Fruit fly (Drosophila melanogaster) whole organism, prepupa: Measurements from ENCODE around the gene JMJD5.

Source experiments
- CG10669 ChIP-seq: fragments of 200-800 bp; sonication (Bioruptor generic); optimal IDR thresholded peaks from 3 replicates; lab custom pipeline; 2018; ENCODE audit warnings: missing biosample characterization, mild to moderate bottlenecking, missing genetic modification characterization, moderate library complexity
- CG11294 ChIP-seq: fragments of 200-800 bp; sonication (Bioruptor generic); IDR thresholded peaks from 2 replicates; pipeline ENCODE4 v1.3.6; 2022; ENCODE audit warnings: missing biosample characterization, missing genetic modification characterization
- CG11762 ChIP-seq: fragments of 200-800 bp; sonication (Bioruptor generic); optimal IDR thresholded peaks from 3 replicates; lab custom pipeline; 2016; ENCODE audit warnings: missing biosample characterization, missing genetic modification characterization; ENCODE audit not compliant: insufficient read depth
- CG16779 ChIP-seq: fragments of 200-800 bp; sonication (Bioruptor generic); optimal IDR thresholded peaks from 3 replicates; lab custom pipeline; 2017; ENCODE audit warnings: missing biosample characterization, mild to moderate bottlenecking, missing genetic modification characterization
- CG3032 ChIP-seq: fragments of 200-800 bp; optimal IDR thresholded peaks from 2 replicates; lab custom pipeline; 2019; ENCODE audit warnings: missing biosample characterization, mild to moderate bottlenecking, missing genetic modification characterization, moderate library complexity
- CG31627 ChIP-seq: fragments of 200-800 bp; sonication (Bioruptor generic); optimal IDR thresholded peaks from 3 replicates; lab custom pipeline; 2016; ENCODE audit warnings: missing biosample characterization, missing genetic modification characterization
- CG32006 ChIP-seq: fragments of 200-800 bp; sonication (Bioruptor generic); optimal IDR thresholded peaks from 3 replicates; lab custom pipeline; 2017; ENCODE audit warnings: missing biosample characterization, mild to moderate bottlenecking, missing genetic modification characterization
- CG34406 ChIP-seq: fragments of 200-800 bp; sonication (Bioruptor generic); optimal IDR thresholded peaks from 3 replicates; lab custom pipeline; 2016; ENCODE audit warnings: missing biosample characterization, missing genetic modification characterization
- CG3919 ChIP-seq: fragments of 200-800 bp; sonication (Bioruptor generic); optimal IDR thresholded peaks from 3 replicates; lab custom pipeline; 2016; ENCODE audit warnings: missing biosample characterization, missing genetic modification characterization
- CG4318 ChIP-seq: fragments of 200-800 bp; sonication (Bioruptor generic); optimal IDR thresholded peaks from 3 replicates; lab custom pipeline; 2017; ENCODE audit warnings: missing biosample characterization, mild to moderate bottlenecking, missing genetic modification characterization
- CG6276 ChIP-seq: fragments of 200-800 bp; sonication (Bioruptor generic); optimal IDR thresholded peaks from 2 replicates; lab custom pipeline; 2017; ENCODE audit warnings: missing biosample characterization, mild to moderate bottlenecking, missing genetic modification characterization
- CG6808 ChIP-seq: fragments of 200-800 bp; sonication (Bioruptor generic); optimal IDR thresholded peaks from 3 replicates; lab custom pipeline; 2017; ENCODE audit warnings: missing biosample characterization, missing genetic modification characterization, mild to moderate bottlenecking, moderate library complexity, missing genetic modification reagents
- CG6854 ChIP-seq: fragments of 200-800 bp; sonication (Bioruptor generic); optimal IDR thresholded peaks from 2 replicates; lab custom pipeline; 2017; ENCODE audit warnings: missing biosample characterization, mild to moderate bottlenecking, missing genetic modification characterization
- CG8119 ChIP-seq: fragments of 200-800 bp; sonication (Bioruptor generic); IDR thresholded peaks from 3 replicates; pipeline ENCODE4 v1.3.6; 2022; ENCODE audit warnings: missing biosample characterization, missing genetic modification characterization
- CG8319 ChIP-seq: fragments of 200-800 bp; sonication (Bioruptor generic); optimal IDR thresholded peaks from 3 replicates; lab custom pipeline; 2016; ENCODE audit warnings: missing biosample characterization, missing genetic modification characterization
- CG8632 ChIP-seq: fragments of 200-800 bp; sonication (Bioruptor generic); optimal IDR thresholded peaks from 3 replicates; lab custom pipeline; 2016; ENCODE audit warnings: missing biosample characterization, missing genetic modification characterization
- CG9139 ChIP-seq: fragments of 200-800 bp; sonication (Bioruptor generic); optimal IDR thresholded peaks from 3 replicates; lab custom pipeline; 2017; ENCODE audit warnings: missing biosample characterization, mild to moderate bottlenecking, missing genetic modification characterization
- Eip93F ChIP-seq: fragments of 200-800 bp; sonication (Bioruptor generic); optimal IDR thresholded peaks from 2 replicates; lab custom pipeline; 2016; ENCODE audit warnings: missing biosample characterization, mild to moderate bottlenecking, missing genetic modification characterization
- Ets96B ChIP-seq: fragments of 200-800 bp; optimal IDR thresholded peaks from 2 replicates; lab custom pipeline; 2019; ENCODE audit warnings: missing biosample characterization, mild to moderate bottlenecking, missing genetic modification characterization, moderate library complexity
- Gug ChIP-seq: fragments of 200-800 bp; sonication (Bioruptor generic); IDR thresholded peaks from 2 replicates; pipeline ENCODE4 v1.3.6; 2022; ENCODE audit warnings: missing biosample characterization, missing genetic modification characterization
- Hr38 ChIP-seq: sonication (Bioruptor generic); optimal IDR thresholded peaks from 2 replicates; lab custom pipeline; 2016; ENCODE audit warnings: missing biosample characterization, missing genetic modification characterization
- Hr4 ChIP-seq: fragments of 200-800 bp; sonication (Bioruptor generic); optimal IDR thresholded peaks from 3 replicates; lab custom pipeline; 2016; ENCODE audit warnings: missing biosample characterization, missing genetic modification characterization
- Lpt ChIP-seq: fragments of 200-800 bp; sonication (Bioruptor generic); optimal IDR thresholded peaks from 3 replicates; lab custom pipeline; 2016; ENCODE audit warnings: missing biosample characterization, missing genetic modification characterization
- OdsH ChIP-seq: fragments of 200-800 bp; sonication (Bioruptor generic); optimal IDR thresholded peaks from 3 replicates; lab custom pipeline; 2016; ENCODE audit warnings: missing biosample characterization, missing genetic modification characterization
- Smox ChIP-seq: fragments of 200-800 bp; sonication (Bioruptor generic); optimal IDR thresholded peaks from 3 replicates; lab custom pipeline; 2016; ENCODE audit warnings: missing biosample characterization, missing genetic modification characterization
- Sox14 ChIP-seq: fragments of 200-800 bp; sonication (Bioruptor generic); optimal IDR thresholded peaks from 3 replicates; lab custom pipeline; 2016; ENCODE audit warnings: missing biosample characterization, missing genetic modification characterization
- Sox15 ChIP-seq: fragments of 200-800 bp; sonication (Bioruptor generic); optimal IDR thresholded peaks from 3 replicates; lab custom pipeline; 2016; ENCODE audit warnings: missing biosample characterization, missing genetic modification characterization
- achi ChIP-seq: fragments of 200-800 bp; sonication (Bioruptor generic); optimal IDR thresholded peaks from 3 replicates; lab custom pipeline; 2016; ENCODE audit warnings: missing biosample characterization, missing genetic modification characterization
- dac ChIP-seq: fragments of 200-800 bp; sonication (Bioruptor generic); optimal IDR thresholded peaks from 2 replicates; lab custom pipeline; 2017; ENCODE audit warnings: missing biosample characterization, mild to moderate bottlenecking, missing genetic modification characterization
- dsx ChIP-seq: fragments of 200-800 bp; optimal IDR thresholded peaks from 3 replicates; lab custom pipeline; 2019; ENCODE audit warnings: missing biosample characterization, mild to moderate bottlenecking, missing genetic modification characterization, moderate library complexity; ENCODE audit not compliant: poor library complexity, severe bottlenecking
- fkh ChIP-seq: fragments of 200-800 bp; sonication (Bioruptor generic); optimal IDR thresholded peaks from 3 replicates; lab custom pipeline; 2017; ENCODE audit warnings: missing biosample characterization, mild to moderate bottlenecking, missing genetic modification characterization, moderate library complexity
- net ChIP-seq: fragments of 200-800 bp; sonication (Bioruptor generic); optimal IDR thresholded peaks from 3 replicates; lab custom pipeline; 2016; ENCODE audit warnings: missing biosample characterization, missing genetic modification characterization
- pdm3 ChIP-seq: fragments of 200-800 bp; sonication (Bioruptor generic); optimal IDR thresholded peaks from 3 replicates; lab custom pipeline; 2016; ENCODE audit warnings: missing biosample characterization, missing genetic modification characterization
- spab ChIP-seq: fragments of 200-800 bp; sonication (Bioruptor generic); optimal IDR thresholded peaks from 2 replicates; lab custom pipeline; 2017; ENCODE audit warnings: missing biosample characterization, mild to moderate bottlenecking, missing genetic modification characterization, missing genetic modification reagents
- ss ChIP-seq, 2 experiments: fragments of 200-800 bp; sonication (Bioruptor generic); optimal IDR thresholded peaks; 2 replicates in 1 of 2; 3 replicates in 1 of 2; lab custom pipeline; 2017 to 2018; ENCODE audit warnings: mild to moderate bottlenecking in 2 of 2, missing biosample characterization in 2 of 2, missing genetic modification characterization in 2 of 2, moderate library complexity in 1 of 2
- svp ChIP-seq: fragments of 200-800 bp; sonication (Bioruptor generic); peaks from one replicate; lab custom pipeline; 2016; ENCODE audit warnings: missing biosample characterization, missing genetic modification characterization
- topi ChIP-seq: fragments of 200-800 bp; sonication (Bioruptor generic); optimal IDR thresholded peaks from 3 replicates; lab custom pipeline; 2016; ENCODE audit warnings: missing biosample characterization, missing genetic modification characterization

JMJD5 gene

dm6 chr3L:796926-797802, 44.0 kb downstream of the JMJD5 start (continued):
- no peak for TF ChIP-seq Lpt (GFP tag; lab: Kevin White, UChicago)
- no peak for TF ChIP-seq fkh (GFP tag; lab: Kevin White, UChicago)
- TF ChIP-seq svp (GFP tag; lab: Kevin White, UChicago): peak; percentile 65
- TF ChIP-seq CG34406 (GFP tag; lab: Kevin White, UChicago): no peak
- TF ChIP-seq dac (GFP tag; lab: Kevin White, UChicago): no peak
- peak; percentile 68 for TF ChIP-seq Ets96B (tag; lab: Kevin White, UChicago)
- TF ChIP-seq Hr38 (GFP tag; lab: Kevin White, UChicago): no peak
- peak; percentile 43 for TF ChIP-seq CG10669 (GFP tag; lab: Kevin White, UChicago)
- no peak for TF ChIP-seq Gug
- TF ChIP-seq CG8319 (GFP tag; lab: Kevin White, UChicago): peak; percentile 2
- no peak for TF ChIP-seq OdsH (GFP tag; lab: Kevin White, UChicago)
- no peak for TF ChIP-seq Eip93F (GFP tag; lab: Kevin White, UChicago)
- no peak for TF ChIP-seq net (GFP tag; lab: Kevin White, UChicago)
- no peak for TF ChIP-seq CG8632 (GFP tag; lab: Kevin White, UChicago)
- no peak for TF ChIP-seq pdm3 (GFP tag; lab: Kevin White, UChicago)
- TF ChIP-seq CG31627 (GFP tag; lab: Kevin White, UChicago): no peak
- TF ChIP-seq CG32006: peak; percentile 24
- peak; percentile 9 for TF ChIP-seq CG6276 (GFP tag; lab: Kevin White, UChicago)
- TF ChIP-seq dsx (GFP tag; lab: Kevin White, UChicago): peak; percentile 51
- peak; percentile 13 for TF ChIP-seq topi
- TF ChIP-seq CG16779 (tag; lab: Kevin White, UChicago): no peak
- TF ChIP-seq CG6854 (GFP tag; lab: Kevin White, UChicago): no peak
- peak; percentile 56 for TF ChIP-seq achi (GFP tag; lab: Kevin White, UChicago)
- no peak for TF ChIP-seq Smox (GFP tag; lab: Kevin White, UChicago)

- TF ChIP-seq OdsH (GFP tag; lab: Kevin White, UChicago): no peak
- TF ChIP-seq CG9139: no peak
- TF ChIP-seq CG8319 (GFP tag; lab: Kevin White, UChicago): no peak
- TF ChIP-seq Lpt (GFP tag; lab: Kevin White, UChicago): no peak
- no peak for TF ChIP-seq Hr4 (GFP tag; lab: Kevin White, UChicago)
- no peak for TF ChIP-seq Sox14
- no peak for TF ChIP-seq CG3919 (GFP tag; lab: Kevin White, UChicago)
- no peak for TF ChIP-seq pdm3 (GFP tag; lab: Kevin White, UChicago)
- TF ChIP-seq CG11294 (GFP tag; lab: Robert Waterston, UW): no peak
- TF ChIP-seq CG6808 (GFP tag; lab: Kevin White, UChicago): no peak
- no peak for TF ChIP-seq CG4318 (GFP tag; lab: Kevin White, UChicago)
- TF ChIP-seq spab (GFP tag; lab: Kevin White, UChicago): no peak
- TF ChIP-seq ss (GFP tag; optimal IDR thresholded peaks at IDR 0.05; lab: Kevin White, UChicago): no peak
- no peak for TF ChIP-seq CG11762 (GFP tag; lab: Kevin White, UChicago)
- TF ChIP-seq Ets96B (tag; lab: Kevin White, UChicago): no peak
- TF ChIP-seq CG8119 (GFP tag; lab: Robert Waterston, UW): no peak
- no peak for TF ChIP-seq CG16779 (tag; lab: Kevin White, UChicago)
- no peak for TF ChIP-seq CG3032 (tag; lab: Kevin White, UChicago)
- no peak for TF ChIP-seq Gug
- TF ChIP-seq Sox15 (GFP tag; lab: Kevin White, UChicago): no peak
Observed at dm6 chr3L:795001-795400, 46.2 kb downstream of the JMJD5 start.
